Fruit fly (Drosophila melanogaster) whole organism, embryonic: ENCODE results near the gene CG42525.

Source experiments
- Atf-2 ChIP-seq: fragments of 200-800 bp; sonication (Bioruptor generic); optimal IDR thresholded peaks from 2 replicates; lab custom pipeline; 2016; ENCODE audit warnings: missing biosample characterization, missing genetic modification characterization
- B-H2 ChIP-seq: fragments of 200-800 bp; sonication (Bioruptor generic); optimal IDR thresholded peaks from 2 replicates; lab custom pipeline; 2018; ENCODE audit warnings: missing biosample characterization, mild to moderate bottlenecking, missing genetic modification characterization
- C15 ChIP-seq: fragments of 200-800 bp; sonication (Bioruptor generic); IDR thresholded peaks from 3 replicates; pipeline ENCODE4 v1.3.6; 2022; ENCODE audit warnings: missing biosample characterization, missing genetic modification characterization
- CG10209 ChIP-seq: fragments of 200-800 bp; sonication (Bioruptor generic); optimal IDR thresholded peaks from 3 replicates; lab custom pipeline; 2017; ENCODE audit warnings: missing biosample characterization, mild to moderate bottlenecking, missing genetic modification characterization, missing genetic modification reagents
- CG12071 ChIP-seq: fragments of 200-800 bp; sonication (Bioruptor generic); optimal IDR thresholded peaks from 3 replicates; lab custom pipeline; 2018; ENCODE audit warnings: missing biosample characterization, mild to moderate bottlenecking, missing genetic modification characterization
- CG12155 ChIP-seq: fragments of 200-800 bp; sonication (Bioruptor generic); optimal IDR thresholded peaks from 3 replicates; lab custom pipeline; 2016; ENCODE audit warnings: missing biosample characterization, missing genetic modification characterization
- CG12299 ChIP-seq: fragments of 200-800 bp; sonication (Bioruptor generic); optimal IDR thresholded peaks from 2 replicates; lab custom pipeline; 2018; ENCODE audit warnings: missing biosample characterization, mild to moderate bottlenecking, missing genetic modification characterization
- CG13123 ChIP-seq: fragments of 200-800 bp; sonication (Bioruptor generic); optimal IDR thresholded peaks from 2 replicates; lab custom pipeline; 2016; ENCODE audit warnings: missing biosample characterization, missing genetic modification characterization
- CG14710 ChIP-seq: fragments of 200-800 bp; sonication (Bioruptor generic); optimal IDR thresholded peaks from 3 replicates; lab custom pipeline; 2019; ENCODE audit warnings: missing biosample characterization, mild to moderate bottlenecking, missing genetic modification characterization, moderate library complexity
- CG14965 ChIP-seq: fragments of 200-800 bp; sonication (Bioruptor generic); optimal IDR thresholded peaks from 2 replicates; lab custom pipeline; 2016; ENCODE audit warnings: missing biosample characterization, missing genetic modification characterization, borderline replicate concordance
- CG1529 ChIP-seq: fragments of 200-800 bp; sonication (Bioruptor generic); optimal IDR thresholded peaks from 3 replicates; lab custom pipeline; 2018; ENCODE audit warnings: missing biosample characterization, missing genetic modification characterization
- CG1603 ChIP-seq: fragments of 200-800 bp; sonication (Bioruptor generic); optimal IDR thresholded peaks from 2 replicates; lab custom pipeline; 2019; ENCODE audit warnings: missing biosample characterization, mild to moderate bottlenecking, missing genetic modification characterization, moderate library complexity
- CG17186 ChIP-seq: fragments of 200-800 bp; sonication (Bioruptor generic); optimal IDR thresholded peaks from 3 replicates; lab custom pipeline; 2017; ENCODE audit warnings: missing biosample characterization, missing genetic modification reagents, missing genetic modification characterization
- CG18619 ChIP-seq: fragments of 200-800 bp; sonication (Bioruptor generic); optimal IDR thresholded peaks from 3 replicates; lab custom pipeline; 2017; ENCODE audit warnings: missing biosample characterization, mild to moderate bottlenecking, missing genetic modification characterization
- CG2889 ChIP-seq: fragments of 200-800 bp; sonication (Bioruptor generic); IDR thresholded peaks from 3 replicates; pipeline ENCODE4 v1.3.6; 2022; ENCODE audit warnings: missing biosample characterization, missing genetic modification characterization
- CG31365 ChIP-seq: fragments of 200-800 bp; sonication (Bioruptor generic); optimal IDR thresholded peaks from 2 replicates; lab custom pipeline; 2018; ENCODE audit warnings: missing biosample characterization, mild to moderate bottlenecking, missing genetic modification characterization
- CG3847 ChIP-seq: fragments of 200-800 bp; sonication (Bioruptor generic); IDR thresholded peaks from 2 replicates; pipeline ENCODE4 v1.3.6; 2022; ENCODE audit warnings: missing biosample characterization, missing genetic modification characterization
- CG43689 ChIP-seq: fragments of 200-800 bp; sonication (Bioruptor generic); IDR thresholded peaks from 2 replicates; pipeline ENCODE4 v1.3.6; 2022; ENCODE audit warnings: missing biosample characterization, missing genetic modification characterization
- CG6272 ChIP-seq: fragments of 200-800 bp; sonication (Bioruptor generic); IDR thresholded peaks from 2 replicates; pipeline ENCODE4 v1.3.6; 2022; ENCODE audit warnings: missing biosample characterization, missing genetic modification characterization
- CG9609 ChIP-seq: fragments of 200-800 bp; sonication (Bioruptor generic); optimal IDR thresholded peaks from 3 replicates; lab custom pipeline; 2016; ENCODE audit warnings: missing biosample characterization, missing genetic modification characterization
- CTCF ChIP-seq: fragments of 200-800 bp; sonication (Bioruptor generic); optimal IDR thresholded peaks from 2 replicates; lab custom pipeline; 2017; ENCODE audit warnings: missing biosample characterization, mild to moderate bottlenecking, missing genetic modification characterization, moderate library complexity
- Camta ChIP-seq: fragments of 200-800 bp; sonication (Bioruptor generic); optimal IDR thresholded peaks from 2 replicates; lab custom pipeline; 2016; ENCODE audit warnings: missing biosample characterization, missing genetic modification characterization
- Chrac-16 ChIP-seq: fragments of 200-800 bp; sonication (Bioruptor generic); optimal IDR thresholded peaks from 3 replicates; lab custom pipeline; 2016; ENCODE audit warnings: missing biosample characterization, missing genetic modification characterization
- CrebB ChIP-seq: fragments of 200-800 bp; sonication (Bioruptor generic); optimal IDR thresholded peaks from 3 replicates; lab custom pipeline; 2018; ENCODE audit warnings: missing biosample characterization, mild to moderate bottlenecking, missing genetic modification characterization
- Dbx ChIP-seq: fragments of 200-800 bp; sonication (Bioruptor generic); IDR thresholded peaks from 3 replicates; pipeline ENCODE4 v1.3.6; 2022; ENCODE audit warnings: missing biosample characterization, missing genetic modification characterization
- Deaf1 ChIP-seq: fragments of 200-800 bp; optimal IDR thresholded peaks from 3 replicates; lab custom pipeline; 2019; ENCODE audit warnings: missing biosample characterization, mild to moderate bottlenecking, missing genetic modification characterization, moderate library complexity
- Fer1 ChIP-seq: fragments of 200-800 bp; sonication (Bioruptor generic); optimal IDR thresholded peaks from 2 replicates; lab custom pipeline; 2017; ENCODE audit warnings: missing biosample characterization, mild to moderate bottlenecking, missing genetic modification characterization
- H15 ChIP-seq: fragments of 200-800 bp; sonication (Bioruptor generic); IDR thresholded peaks from 3 replicates; pipeline ENCODE4 v1.3.6; 2022; ENCODE audit warnings: missing biosample characterization, missing genetic modification characterization
- Jarid2 ChIP-seq: fragments of 200-800 bp; sonication (Bioruptor generic); optimal IDR thresholded peaks from 3 replicates; lab custom pipeline; 2017; ENCODE audit warnings: mild to moderate bottlenecking, missing biosample characterization, missing genetic modification reagents, missing genetic modification characterization
- MESR4 ChIP-seq: fragments of 200-800 bp; sonication (Bioruptor generic); optimal IDR thresholded peaks from 2 replicates; lab custom pipeline; 2018; ENCODE audit warnings: missing biosample characterization, mild to moderate bottlenecking, missing genetic modification characterization, moderate library complexity
- Max ChIP-seq: fragments of 200-800 bp; sonication (Bioruptor generic); optimal IDR thresholded peaks from 2 replicates; lab custom pipeline; 2016; ENCODE audit warnings: missing biosample characterization, mild to moderate bottlenecking, missing genetic modification characterization
- NC2α ChIP-seq: fragments of 200-800 bp; sonication (Bioruptor generic); optimal IDR thresholded peaks from 2 replicates; lab custom pipeline; 2016; ENCODE audit warnings: missing biosample characterization, missing genetic modification characterization
- Nf-YA ChIP-seq: fragments of 200-800 bp; sonication (Bioruptor generic); IDR thresholded peaks from 2 replicates; pipeline ENCODE4 v1.3.6; 2022; ENCODE audit warnings: missing biosample characterization, missing genetic modification characterization
- Oli ChIP-seq: fragments of 200-800 bp; sonication (Bioruptor generic); optimal IDR thresholded peaks from 2 replicates; lab custom pipeline; 2018; ENCODE audit warnings: missing biosample characterization, mild to moderate bottlenecking, missing genetic modification characterization, moderate library complexity
- Rx ChIP-seq: fragments of 200-800 bp; sonication (Bioruptor generic); IDR thresholded peaks from 2 replicates; pipeline ENCODE4 v1.3.6; 2022; ENCODE audit warnings: missing biosample characterization, missing genetic modification characterization
- Sry-β ChIP-seq: fragments of 200-800 bp; sonication (Bioruptor generic); optimal IDR thresholded peaks from 2 replicates; lab custom pipeline; 2018; ENCODE audit warnings: missing biosample characterization, mild to moderate bottlenecking, missing genetic modification characterization, moderate library complexity
- ap ChIP-seq: fragments of 200-800 bp; sonication (Bioruptor generic); IDR thresholded peaks from 2 replicates; pipeline ENCODE4 v1.3.6; 2022; ENCODE audit warnings: missing biosample characterization, missing genetic modification characterization
- ash1 ChIP-seq: fragments of 200-800 bp; sonication (Bioruptor generic); optimal IDR thresholded peaks from 2 replicates; lab custom pipeline; 2018; ENCODE audit warnings: missing biosample characterization, mild to moderate bottlenecking, missing genetic modification characterization
- chif ChIP-seq, 2 experiments: fragments of 200-800 bp; sonication (Bioruptor generic); optimal IDR thresholded peaks; 3 replicates each; lab custom pipeline; 2016; ENCODE audit warnings: missing biosample characterization in 2 of 2, missing genetic modification characterization in 2 of 2
- crc ChIP-seq: fragments of 200-800 bp; sonication (Bioruptor generic); optimal IDR thresholded peaks from 2 replicates; lab custom pipeline; 2016; ENCODE audit warnings: missing biosample characterization, missing genetic modification characterization
- fd102C ChIP-seq: fragments of 200-800 bp; sonication (Bioruptor generic); optimal IDR thresholded peaks from 2 replicates; lab custom pipeline; 2018; ENCODE audit warnings: missing biosample characterization, mild to moderate bottlenecking, missing genetic modification characterization, moderate library complexity
- ind ChIP-seq: fragments of 200-800 bp; sonication (Bioruptor generic); optimal IDR thresholded peaks from 3 replicates; lab custom pipeline; 2016; ENCODE audit warnings: missing biosample characterization, missing genetic modification characterization
- inv ChIP-seq: fragments of 200-800 bp; sonication (Bioruptor generic); IDR thresholded peaks from 2 replicates; pipeline ENCODE4 v1.3.6; 2022; ENCODE audit warnings: missing biosample characterization, missing genetic modification characterization; ENCODE audit not compliant: partially characterized antibody
- kah ChIP-seq: fragments of 200-800 bp; sonication (Bioruptor generic); optimal IDR thresholded peaks from 2 replicates; lab custom pipeline; 2018; ENCODE audit warnings: missing biosample characterization, mild to moderate bottlenecking, missing genetic modification characterization
- maf-S ChIP-seq: fragments of 200-800 bp; sonication (Bioruptor generic); optimal IDR thresholded peaks from 2 replicates; lab custom pipeline; 2016; ENCODE audit warnings: missing biosample characterization, missing genetic modification characterization
- mld ChIP-seq: fragments of 200-800 bp; sonication (Bioruptor generic); IDR thresholded peaks from 3 replicates; pipeline ENCODE4 v1.3.6; 2022; ENCODE audit warnings: missing biosample characterization, missing genetic modification characterization; ENCODE audit not compliant: partially characterized antibody
- otp ChIP-seq: fragments of 200-800 bp; sonication (Bioruptor generic); IDR thresholded peaks from 3 replicates; pipeline ENCODE4, ENCODE4 v1.3.6; 2022; ENCODE audit warnings: missing biosample characterization, missing genetic modification characterization
- p53 ChIP-seq: fragments of 200-800 bp; sonication (Bioruptor generic); optimal IDR thresholded peaks from 2 replicates; lab custom pipeline; 2016; ENCODE audit warnings: missing biosample characterization, missing genetic modification characterization
- pum ChIP-seq: fragments of 200-800 bp; sonication (Bioruptor generic); optimal IDR thresholded peaks from 2 replicates; lab custom pipeline; 2016; ENCODE audit warnings: missing biosample characterization, missing genetic modification characterization
- repo ChIP-seq: fragments of 200-800 bp; sonication (Bioruptor generic); optimal IDR thresholded peaks from 2 replicates; lab custom pipeline; 2016; ENCODE audit warnings: missing biosample characterization, missing genetic modification characterization
- tio ChIP-seq: fragments of 200-800 bp; sonication (Bioruptor generic); optimal IDR thresholded peaks from 2 replicates; lab custom pipeline; 2017; ENCODE audit warnings: missing biosample characterization, missing genetic modification characterization, inconsistent platforms
- wor ChIP-seq: fragments of 200-800 bp; sonication (Bioruptor generic); IDR thresholded peaks from 2 replicates; pipeline ENCODE4 v1.3.6; 2022; ENCODE audit warnings: missing biosample characterization, missing genetic modification characterization
- zfh1 ChIP-seq: fragments of 200-800 bp; sonication (Bioruptor generic); IDR thresholded peaks from 3 replicates; pipeline ENCODE4 v1.3.6; 2022; ENCODE audit warnings: missing biosample characterization, missing genetic modification characterization

Gene CG42525

dm6 chr3L:3141411-3141810, 48.1 kb downstream of the CG42525 start (continued):
- TF ChIP-seq CG10209 (GFP tag; lab: Kevin White, UChicago), result no peak
- peak; percentile 4 for TF ChIP-seq CG1529 (GFP tag; lab: Kevin White, UChicago)
- TF ChIP-seq Max (GFP tag; lab: Kevin White, UChicago), result no peak
- no peak for TF ChIP-seq CG12299 (tag; lab: Kevin White, UChicago)
- no peak for TF ChIP-seq CG18619 (GFP tag; lab: Kevin White, UChicago)
- no peak for TF ChIP-seq repo (GFP tag; lab: Kevin White, UChicago)
- no peak for TF ChIP-seq Nf-YA (GFP tag; lab: Robert Waterston, UW)
- TF ChIP-seq Deaf1 (tag; lab: Kevin White, UChicago), result peak; percentile 7
- no peak for TF ChIP-seq wor (GFP tag; lab: Robert Waterston, UW)
- no peak for TF ChIP-seq fd102C
- no peak for TF ChIP-seq C15 (GFP tag; lab: Robert Waterston, UW)
- TF ChIP-seq CG14965, result no peak
- TF ChIP-seq CG14710 (tag; lab: Kevin White, UChicago), result peak; percentile 58
- TF ChIP-seq inv, result no peak
- no peak for TF ChIP-seq CG17186 (GFP tag; lab: Kevin White, UChicago)
- no peak for TF ChIP-seq maf-S (GFP tag; lab: Kevin White, UChicago)
- TF ChIP-seq Sry-β (GFP tag; lab: Kevin White, UChicago), result peak; percentile 39
- TF ChIP-seq pum (GFP tag; lab: Kevin White, UChicago), result no peak
- peak; percentile 5 for TF ChIP-seq kah (GFP tag; lab: Kevin White, UChicago)
- TF ChIP-seq tio (GFP tag; lab: Kevin White, UChicago), result no peak
- TF ChIP-seq CG3847, result 0 out of 2 replicates have a peak, but pooled peaks have one; percentile 10
- no peak for TF ChIP-seq Jarid2 (GFP tag; lab: Kevin White, UChicago)
- no peak for TF ChIP-seq CG12155 (GFP tag; lab: Kevin White, UChicago)
- TF ChIP-seq Dbx (GFP tag; lab: Robert Waterston, UW), result no peak
- TF ChIP-seq crc, result no peak
- no peak for TF ChIP-seq CG9609 (GFP tag; lab: Kevin White, UChicago)
- no peak for TF ChIP-seq CrebB (tag; lab: Kevin White, UChicago)
- TF ChIP-seq CG1603 (tag; lab: Kevin White, UChicago), result no peak
- no peak for TF ChIP-seq CG12071 (GFP tag; lab: Kevin White, UChicago)
- no peak for TF ChIP-seq MESR4 (GFP tag; lab: Kevin White, UChicago)
- TF ChIP-seq CG43689 (GFP tag; lab: Robert Waterston, UW), result no peak
- peak; percentile 9; the same call in 1 of the 3 replicates for TF ChIP-seq zfh1 (GFP tag; lab: Robert Waterston, UW)
- TF ChIP-seq Fer1 (GFP tag; lab: Kevin White, UChicago), result no peak
- TF ChIP-seq Oli, result no peak
- TF ChIP-seq CG31365 (tag; lab: Kevin White, UChicago), result no peak
- TF ChIP-seq otp, result peak; percentile 11; the same call in 1 of the 3 replicates
- no peak for TF ChIP-seq Atf-2 (GFP tag; lab: Kevin White, UChicago)
- TF ChIP-seq p53 (GFP tag; lab: Kevin White, UChicago), result no peak
- no peak for TF ChIP-seq chif (GFP tag; optimal IDR thresholded peaks at IDR 0.05; lab: Kevin White, UChicago)
- no peak for TF ChIP-seq CG13123 (GFP tag; lab: Kevin White, UChicago)
- no peak for TF ChIP-seq B-H2 (GFP tag; lab: Kevin White, UChicago)
- TF ChIP-seq ap (GFP tag; lab: Robert Waterston, UW), result no peak
- TF ChIP-seq H15, result no peak
- no peak for TF ChIP-seq Chrac-16
- no peak for TF ChIP-seq NC2α
- TF ChIP-seq ind (GFP tag; lab: Kevin White, UChicago), result no peak
- no peak for TF ChIP-seq mld (GFP tag; lab: Robert Waterston, UW)
- TF ChIP-seq CG2889 (GFP tag; lab: Robert Waterston, UW), result no peak
- no peak for TF ChIP-seq Rx (GFP tag; lab: Robert Waterston, UW)
- TF ChIP-seq Camta (GFP tag; lab: Kevin White, UChicago), result no peak
- TF ChIP-seq CG6272 (GFP tag; lab: Robert Waterston, UW), result no peak
- TF ChIP-seq ash1 (GFP tag; lab: Kevin White, UChicago), result no peak
- no peak for TF ChIP-seq CTCF (GFP tag; lab: Kevin White, UChicago)
